Worm (Caenorhabditis elegans) whole organism, L4/young adult: ENCODE results near the gene R07E5.17.

Experiments used
- W03F9.2 ChIP-seq: fragments of 150-350 bp; optimal IDR thresholded peaks from 2 replicates; lab custom pipeline; 2014; ENCODE audit warnings: missing biosample characterization, missing genetic modification characterization
- dao-5 ChIP-seq: sonication (generic microtip); optimal IDR thresholded peaks from 2 replicates; lab custom pipeline; 2016; ENCODE audit warnings: missing genotype, missing genetic modification characterization, moderate library complexity, missing compliant biosample characterization
- him-1 ChIP-seq: sonication (generic microtip); optimal IDR thresholded peaks from 2 replicates; lab custom pipeline; 2016; ENCODE audit warnings: missing genotype, missing genetic modification reagents, missing genetic modification characterization, missing compliant biosample characterization

- TF ChIP-seq him-1 = no peak
- TF ChIP-seq dao-5 (tag; lab: Kevin White, UChicago) = no peak
- no peak for TF ChIP-seq W03F9.2 (tag; lab: Kevin White, UChicago)
These were observed 47.9 kb downstream of the R07E5.17 start, which contains the start of gene mnp-1 for ce11 chrIII:4356384-4356783.
